Fruit fly (Drosophila melanogaster) whole organism, embryonic: ENCODE data around the gene Fign.

Experiments used
- CG6854 ChIP-seq: fragments of 200-800 bp; sonication (Bioruptor generic); optimal IDR thresholded peaks from 3 replicates; lab custom pipeline; 2017; ENCODE audit warnings: missing biosample characterization, mild to moderate bottlenecking, missing genetic modification characterization
- MTF-1 ChIP-seq: fragments of 200-800 bp; sonication (Bioruptor generic); optimal IDR thresholded peaks from 2 replicates; lab custom pipeline; 2018; ENCODE audit warnings: missing biosample characterization, mild to moderate bottlenecking, missing genetic modification characterization, borderline replicate concordance
- NfI ChIP-seq: fragments of 200-800 bp; sonication (Bioruptor generic); optimal IDR thresholded peaks from 3 replicates; lab custom pipeline; 2018; ENCODE audit warnings: missing biosample characterization, mild to moderate bottlenecking, missing genetic modification characterization, moderate library complexity
- Oli ChIP-seq: fragments of 200-800 bp; sonication (Bioruptor generic); optimal IDR thresholded peaks from 2 replicates; lab custom pipeline; 2018; ENCODE audit warnings: missing biosample characterization, mild to moderate bottlenecking, missing genetic modification characterization, moderate library complexity
- Pdp1 ChIP-seq, 2 experiments: fragments of 200-800 bp; sonication (Bioruptor generic); optimal IDR thresholded peaks; 3 replicates each; lab custom pipeline; 2016; ENCODE audit warnings: missing biosample characterization in 2 of 2, missing genetic modification characterization in 2 of 2, mild to moderate bottlenecking in 1 of 2, moderate library complexity in 1 of 2

dm6 chr2L:3353791-3354190 lies 34.1 kb upstream of the Fign start:
- no peak for TF ChIP-seq NfI (GFP tag; lab: Kevin White, UChicago)
- TF ChIP-seq Oli: no peak
- TF ChIP-seq MTF-1 (GFP tag; lab: Kevin White, UChicago): no peak
- no peak for TF ChIP-seq CG6854
- TF ChIP-seq Pdp1 (GFP tag; optimal IDR thresholded peaks at IDR 0.05; lab: Kevin White, UChicago): no peak
